Fruit fly (Drosophila melanogaster) whole organism, wandering third instar larva: ENCODE measurements around the gene CG8478.

Experiments
- Dif ChIP-seq: fragments of 200-275, 200-300 bp; sonication (Bioruptor generic); optimal IDR thresholded peaks from 2 replicates; lab custom pipeline; 2018; ENCODE audit warnings: missing biosample characterization, missing genetic modification characterization; ENCODE audit not compliant: partially characterized antibody
- Mio ChIP-seq: sonication (Bioruptor generic); optimal IDR thresholded peaks from 2 replicates; lab custom pipeline; 2016; ENCODE audit warnings: missing biosample characterization, missing genetic modification characterization
- Myc ChIP-seq: fragments of >200 bp; optimal IDR thresholded peaks from 2 replicates; lab custom pipeline; 2017
- brk ChIP-seq: fragments of 200-800 bp; sonication (Bioruptor generic); optimal IDR thresholded peaks from 2 replicates; lab custom pipeline; 2016; ENCODE audit warnings: missing biosample characterization, mild to moderate bottlenecking, missing genetic modification characterization
- lola ChIP-seq: fragments of >200 bp; optimal IDR thresholded peaks from 2 replicates; lab custom pipeline; 2017; ENCODE audit warnings: missing biosample characterization, missing genetic modification characterization
- pan ChIP-seq: fragments of >200 bp; optimal IDR thresholded peaks from 2 replicates; lab custom pipeline; 2017
- usp ChIP-seq: fragments of >200 bp; optimal IDR thresholded peaks from 2 replicates; lab custom pipeline; 2017; ENCODE audit warnings: missing biosample characterization, missing genetic modification characterization

DNA sequence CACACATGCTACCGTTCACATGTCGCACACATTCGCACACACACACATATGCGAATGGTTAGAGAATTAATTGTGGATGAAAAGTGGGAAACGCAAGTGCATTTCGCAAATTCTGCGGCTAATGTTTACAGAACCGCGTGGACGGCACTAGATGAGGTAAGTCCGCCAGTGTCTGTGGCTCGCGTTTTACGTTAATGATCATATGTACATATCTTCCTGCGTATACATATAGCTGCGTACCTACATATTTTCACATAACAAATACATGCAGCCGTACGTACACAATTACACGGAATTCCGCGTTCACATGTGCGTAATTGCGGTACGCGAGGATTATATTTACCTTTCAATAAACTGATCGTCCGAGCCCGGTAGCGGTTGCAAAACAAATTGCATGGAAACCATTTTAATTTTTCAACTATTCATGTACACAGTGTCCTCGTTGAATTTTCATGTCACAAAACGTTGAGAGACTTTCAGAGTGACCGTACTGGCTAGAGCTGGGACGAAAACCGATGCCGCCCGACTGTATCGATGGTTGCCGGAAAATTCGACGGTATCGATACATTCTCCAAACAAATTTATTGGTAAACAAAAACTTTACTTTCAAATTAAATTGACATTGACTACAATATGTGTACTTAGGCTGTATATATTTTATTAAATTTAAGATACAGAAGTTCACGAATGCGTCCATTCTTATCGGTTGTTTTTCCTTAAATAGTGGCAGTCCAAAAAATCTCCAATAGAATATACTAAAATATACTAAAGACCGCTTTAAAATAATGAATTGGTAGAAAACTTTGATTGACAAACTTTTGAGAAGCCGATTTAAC, 38.1 kb upstream of the CG8478 start, which contains the start of gene hyd:
- no peak for TF ChIP-seq lola
- TF ChIP-seq Myc = no peak
- TF ChIP-seq usp = no peak
- TF ChIP-seq Dif (GFP tag; lab: Kevin White, UChicago) = no peak
- no peak for TF ChIP-seq Mio (GFP tag; lab: Kevin White, UChicago)
- no peak for TF ChIP-seq brk (GFP tag; lab: Kevin White, UChicago)
- no peak for TF ChIP-seq pan (lab: Kevin White, UChicago)
